Worm (Caenorhabditis elegans) whole organism, L3 larva: Measurements from ENCODE around the gene C52E4.7.

Source experiments
- ama-1 ChIP-seq: fragments of 150-350 bp; optimal IDR thresholded peaks from 2 replicates; lab custom pipeline; 2018
- ceh-16 ChIP-seq: sonication (generic microtip); optimal IDR thresholded peaks from 2 replicates; lab custom pipeline; 2017; ENCODE audit warnings: missing biosample characterization, missing genetic modification characterization
- ceh-82 ChIP-seq: fragments of 150-350 bp; optimal IDR thresholded peaks from 2 replicates; lab custom pipeline; 2014; ENCODE audit warnings: missing biosample characterization, missing genetic modification characterization
- hmg-11 ChIP-seq: sonication (generic microtip); optimal IDR thresholded peaks from 2 replicates; lab custom pipeline; 2016; ENCODE audit warnings: missing genetic modification characterization, missing compliant biosample characterization
- jun-1 ChIP-seq: fragments of 150-350 bp; optimal IDR thresholded peaks from 2 replicates; lab custom pipeline; 2014; ENCODE audit warnings: missing biosample characterization, missing genetic modification reagents, missing genetic modification characterization
- lin-15B ChIP-seq: fragments of 150-350 bp; optimal IDR thresholded peaks from 2 replicates; lab custom pipeline; 2014; ENCODE audit warnings: missing biosample characterization, missing genetic modification characterization
- mdl-1 ChIP-seq: fragments of 150-350 bp; optimal IDR thresholded peaks from 2 replicates; lab custom pipeline; 2014; ENCODE audit warnings: missing biosample characterization, missing genetic modification characterization
- nfya-1 ChIP-seq: sonication (generic microtip); optimal IDR thresholded peaks from 2 replicates; lab custom pipeline; 2017; ENCODE audit warnings: missing genetic modification characterization, mild to moderate bottlenecking, missing compliant biosample characterization, antibody characterized with exemption, moderate library complexity; ENCODE audit not compliant: insufficient read depth
- nhr-77 ChIP-seq: fragments of 150-350 bp; optimal IDR thresholded peaks from 2 replicates; lab custom pipeline; 2014; ENCODE audit warnings: missing biosample characterization, missing genetic modification characterization
- pha-4 ChIP-seq: fragments of 150-350 bp; optimal IDR thresholded peaks from 2 replicates; lab custom pipeline; 2014; ENCODE audit warnings: missing biosample characterization, missing genetic modification reagents, missing genetic modification characterization
- sea-2 ChIP-seq: fragments of 150-350 bp; sonication (generic microtip); optimal IDR thresholded peaks from 4 replicates; lab custom pipeline; 2014; ENCODE audit warnings: missing biosample characterization, missing genetic modification reagents, missing genetic modification characterization
- snpc-4 ChIP-seq: fragments of 150-350 bp; optimal IDR thresholded peaks from 2 replicates; lab custom pipeline; 2014; ENCODE audit warnings: missing biosample characterization, missing genetic modification characterization
- unc-39 ChIP-seq: sonication (generic microtip); optimal IDR thresholded peaks from 4 replicates; lab custom pipeline; 2017; ENCODE audit warnings: missing biosample characterization, missing genetic modification characterization
- unc-62 ChIP-seq: fragments of 150-350 bp; sonication (generic microtip); optimal IDR thresholded peaks from 4 replicates; lab custom pipeline; 2014; ENCODE audit warnings: missing biosample characterization, missing genetic modification reagents, missing genetic modification characterization

- TF ChIP-seq hmg-11 (no peak), nhr-77 (tag; lab: Kevin White, UChicago) (no peak), sea-2 (GFP tag; lab: Kevin White, UChicago) (no peak), lin-15B (tag; lab: Kevin White, UChicago) (no peak), ceh-82 (tag; lab: Kevin White, UChicago) (no peak), unc-62 (GFP tag; lab: Kevin White, UChicago) (no peak), ama-1 (no peak), snpc-4 (no peak), ceh-16 (no peak), unc-39 (tag; lab: Kevin White, UChicago) (no peak), pha-4 (tag; lab: Kevin White, UChicago) (no peak), mdl-1 (tag; lab: Kevin White, UChicago) (no peak), nfya-1 (tag; lab: Kevin White, UChicago) (no peak), jun-1 (tag; lab: Kevin White, UChicago) (no peak)
These were observed 1.8 kb downstream of the C52E4.7 start, which contains the start of gene C52E4.12 for ce11 chrV:11995862-11996261.
